Fruit fly (Drosophila melanogaster): ENCODE measurements around the gene CG44038.

Gene CG44038

DNA sequence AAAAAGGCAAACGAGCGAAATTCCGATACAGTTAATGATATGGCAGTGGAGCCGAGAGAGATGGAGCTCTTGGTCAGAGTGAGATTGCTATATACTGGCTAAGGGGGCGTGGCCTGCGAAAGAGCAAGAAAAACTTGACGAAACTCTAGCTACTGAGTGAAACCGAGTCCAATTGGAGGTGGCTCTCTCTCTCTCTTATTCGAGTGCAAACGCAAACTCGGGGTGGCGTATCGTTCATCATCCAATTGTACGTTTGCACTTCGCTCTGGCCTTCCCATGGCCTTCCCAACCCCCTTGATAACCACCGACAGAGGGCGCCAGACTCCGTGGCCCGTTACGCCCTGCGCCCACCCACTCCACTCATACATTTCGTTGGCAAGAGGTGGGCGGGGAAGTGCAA, 18.2 kb downstream of the CG44038 start (continued):
- no peak for TF ChIP-seq ase (GFP tag; IDR thresholded peaks at IDR 0.05)
- peak; percentile 69 to 95 for TF ChIP-seq insv (GFP tag; optimal IDR thresholded peaks at IDR 0.05)
- no peak for TF ChIP-seq CG9727 (GFP tag; optimal IDR thresholded peaks at IDR 0.05)
- 0 out of 2 replicates have a peak, but pooled peaks have one; percentile 27 for TF ChIP-seq Nf-YA (GFP tag; IDR thresholded peaks at IDR 0.05)
- 0 out of 3 replicates have a peak, but pooled peaks have one; percentile 34 for TF ChIP-seq zen2 (GFP tag; IDR thresholded peaks at IDR 0.05; ENCODE audit: partially characterized antibody)
- peak; percentile 65; the same call in 1 of the 2 replicates for TF ChIP-seq Bgb (GFP tag; IDR thresholded peaks at IDR 0.05; ENCODE audit: partially characterized antibody)
- TF ChIP-seq knrl (GFP tag; IDR thresholded peaks at IDR 0.05; ENCODE audit: partially characterized antibody), result no peak
- peak; percentile 72 for TF ChIP-seq Elba2 (GFP tag; optimal IDR thresholded peaks at IDR 0.05)
- no peak for TF ChIP-seq CG2129 (GFP tag; IDR thresholded peaks at IDR 0.05; ENCODE audit: partially characterized antibody)
- TF ChIP-seq sd (tag; optimal IDR thresholded peaks at IDR 0.05), result peak; percentile 29
- TF ChIP-seq yki (optimal IDR thresholded peaks at IDR 0.05), result peak; percentile 44
- no peak for TF ChIP-seq Optix (GFP tag; IDR thresholded peaks at IDR 0.05)
- TF ChIP-seq CG1832 (GFP tag; optimal IDR thresholded peaks at IDR 0.05), result peak; percentile 61
- TF ChIP-seq CG10321 (GFP tag; IDR thresholded peaks at IDR 0.05), result peak; percentile 88
- peak; percentile 97 for TF ChIP-seq Nf-YB (GFP tag; optimal IDR thresholded peaks at IDR 0.05)
- TF ChIP-seq CG31365 (tag; optimal IDR thresholded peaks at IDR 0.05), result no peak
- TF ChIP-seq CG13424 (tag; optimal IDR thresholded peaks at IDR 0.05), result no peak
- TF ChIP-seq z (GFP tag; IDR thresholded peaks at IDR 0.05), result peak; percentile 98
- TF ChIP-seq Jarid2 (GFP tag; optimal IDR thresholded peaks at IDR 0.05), result peak; percentile 63
- TF ChIP-seq CG2199 (GFP tag; IDR thresholded peaks at IDR 0.05), result no peak
- peak; percentile 28; the same call in 1 of the 2 replicates for TF ChIP-seq Scr (GFP tag; IDR thresholded peaks at IDR 0.05; ENCODE audit: partially characterized antibody)
- TF ChIP-seq Nf-YC (tag; optimal IDR thresholded peaks at IDR 0.05), result peak; percentile 97
- TF ChIP-seq nom (GFP tag; optimal IDR thresholded peaks at IDR 0.05), result peak; percentile 5
- TF ChIP-seq Lhr (GFP tag; optimal IDR thresholded peaks at IDR 0.05), result no peak
- peak; percentile 80 to 86 for TF ChIP-seq Trl (optimal IDR thresholded peaks at IDR 0.05)
- no peak for TF ChIP-seq Trl (GFP tag; optimal IDR thresholded peaks at IDR 0.05)
- TF ChIP-seq cg (GFP tag; optimal IDR thresholded peaks at IDR 0.05), result peak; percentile 51
- peak; percentile 63 for TF ChIP-seq nerfin-1 (tag; optimal IDR thresholded peaks at IDR 0.05)

DNA sequence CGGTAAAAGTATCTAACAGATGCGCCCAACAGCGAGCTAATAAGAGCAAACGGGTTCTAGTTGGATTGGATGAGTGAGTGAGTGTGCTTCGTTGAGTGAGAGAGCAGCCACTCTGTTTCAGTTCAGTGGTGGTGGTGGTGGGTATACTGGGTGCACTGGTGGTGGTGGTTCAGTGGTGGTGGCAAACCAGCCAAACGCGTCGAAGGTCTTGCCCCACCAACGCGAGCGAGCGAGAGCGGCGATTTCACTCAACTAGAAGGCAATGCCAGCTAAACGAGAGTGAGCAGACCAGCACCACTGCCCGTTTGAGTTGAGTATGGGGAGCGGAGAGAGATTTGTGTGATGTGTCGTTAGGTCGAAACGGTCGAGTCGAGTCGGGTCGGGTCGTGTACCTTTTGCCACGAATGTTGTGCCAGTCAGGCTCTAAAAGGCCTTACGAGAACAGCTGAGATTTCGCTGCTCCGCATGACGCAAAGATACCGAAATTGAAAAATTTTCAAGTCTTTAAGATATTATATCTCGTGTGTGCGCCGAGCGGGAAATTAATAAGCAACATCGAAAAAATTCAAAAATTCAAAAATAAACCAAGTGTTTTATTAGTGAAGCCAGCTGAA, 20.1 kb downstream of the CG44038 start:
- no peak for TF ChIP-seq CG10366 (GFP tag; IDR thresholded peaks at IDR 0.05)
- TF ChIP-seq ERR (GFP tag; optimal IDR thresholded peaks at IDR 0.05), result peak; percentile 53
- TF ChIP-seq CG1832 (GFP tag; optimal IDR thresholded peaks at IDR 0.05), result peak; percentile 98
- TF ChIP-seq Nf-YA (GFP tag; IDR thresholded peaks at IDR 0.05), result peak; percentile 87
- no peak for TF ChIP-seq Hsf (GFP tag; optimal IDR thresholded peaks at IDR 0.05)
- no peak for TF ChIP-seq ase (GFP tag; IDR thresholded peaks at IDR 0.05)
- TF ChIP-seq cg (GFP tag; optimal IDR thresholded peaks at IDR 0.05), result peak; percentile 95
- TF ChIP-seq CHES-1-like (GFP tag; optimal IDR thresholded peaks at IDR 0.05), result no peak
- TF ChIP-seq ken (GFP tag; IDR thresholded peaks at IDR 0.05), result no peak
- peak; percentile 55 for TF ChIP-seq sug (tag; optimal IDR thresholded peaks at IDR 0.05)
- peak; percentile 65; the same call in 2 of the 3 replicates for TF ChIP-seq HLH4C (GFP tag; IDR thresholded peaks at IDR 0.05; ENCODE audit: partially characterized antibody)
- peak; percentile 82 for TF ChIP-seq tna (GFP tag; IDR thresholded peaks at IDR 0.05; ENCODE audit: partially characterized antibody)
- TF ChIP-seq gt (GFP tag; IDR thresholded peaks at IDR 0.05), result no peak
- no peak for TF ChIP-seq CG10431 (GFP tag; optimal IDR thresholded peaks at IDR 0.05)
- TF ChIP-seq CG33213 (GFP tag; optimal IDR thresholded peaks at IDR 0.05), result no peak
- no peak for TF ChIP-seq gfzf (GFP tag; optimal IDR thresholded peaks at IDR 0.05)
- TF ChIP-seq CG9932 (GFP tag; IDR thresholded peaks at IDR 0.05), result 0 out of 2 replicates have a peak, but pooled peaks have one; percentile 8
- TF ChIP-seq unpg (GFP tag; optimal IDR thresholded peaks at IDR 0.05), result no peak
- peak; percentile 59 for TF ChIP-seq sens (GFP tag)
- no peak for TF ChIP-seq CG43689 (GFP tag; IDR thresholded peaks at IDR 0.05)
- peak; percentile 34; the same call in 1 of the 3 replicates for TF ChIP-seq Dbx (GFP tag; IDR thresholded peaks at IDR 0.05)
- TF ChIP-seq CoRest (tag; optimal IDR thresholded peaks at IDR 0.05), result peak; percentile 12
- TF ChIP-seq CG14667 (GFP tag; IDR thresholded peaks at IDR 0.05), result no peak
- TF ChIP-seq sr (GFP tag; IDR thresholded peaks at IDR 0.05), result peak; percentile 26; the same call in 1 of the 3 replicates
- peak; percentile 22 for TF ChIP-seq CG34376 (GFP tag; optimal IDR thresholded peaks at IDR 0.05)
- peak; percentile 77 for TF ChIP-seq Med (GFP tag)

Measured in whole organism, embryonic.